Worm (Caenorhabditis elegans) whole organism, young adult: ENCODE data around the gene ghi-1.

Experiments used
- B0019.2 ChIP-seq: fragments of 200-800 bp; sonication (Bioruptor generic); conservative IDR thresholded peaks from 2 replicates; pipeline ENCODE4 v1.3.6; 2022; ENCODE audit warnings: missing genetic modification reagents, missing genetic modification characterization, missing compliant biosample characterization
- B0035.1 ChIP-seq: sonication (generic microtip); optimal IDR thresholded peaks from 2 replicates; lab custom pipeline; 2016; ENCODE audit warnings: missing genetic modification characterization, mild to moderate bottlenecking, missing compliant biosample characterization, missing genotype, missing genetic modification reagents
- C06A6.2 ChIP-seq: fragments of 200-800 bp; sonication (Bioruptor generic); conservative IDR thresholded peaks from 2 replicates; pipeline ENCODE4 v1.3.6; 2022; ENCODE audit warnings: missing genetic modification characterization, missing compliant biosample characterization
- C17E4.6 ChIP-seq: fragments of 200-800 bp; sonication (Bioruptor generic); IDR thresholded peaks from 2 replicates; pipeline ENCODE4 v1.3.6; 2022; ENCODE audit warnings: missing genetic modification reagents, missing genetic modification characterization, missing compliant biosample characterization
- D2030.7 ChIP-seq: fragments of 200-800 bp; sonication (Bioruptor generic); IDR thresholded peaks from 2 replicates; pipeline ENCODE4 v1.3.6; 2022; ENCODE audit warnings: missing genetic modification reagents, missing genetic modification characterization, missing compliant biosample characterization
- F33H1.4 ChIP-seq: fragments of 200-800 bp; sonication (Bioruptor generic); IDR thresholded peaks from 2 replicates; pipeline ENCODE4 v1.3.6; 2022; ENCODE audit warnings: missing genetic modification reagents, missing genetic modification characterization, missing compliant biosample characterization
- K11D2.4 ChIP-seq: fragments of 200-800 bp; sonication (Bioruptor generic); IDR thresholded peaks from 2 replicates; pipeline ENCODE4 v1.3.6; 2022; ENCODE audit warnings: missing genetic modification reagents, missing genetic modification characterization, missing compliant biosample characterization
- K12H6.12 ChIP-seq: fragments of 200-800 bp; sonication (Bioruptor generic); optimal IDR thresholded peaks from 2 replicates; lab custom pipeline; 2018; ENCODE audit warnings: mild to moderate bottlenecking, missing genetic modification characterization, missing compliant biosample characterization
- T07F8.4 ChIP-seq: sonication (generic microtip); optimal IDR thresholded peaks from 2 replicates; lab custom pipeline; 2016; ENCODE audit warnings: mild to moderate bottlenecking, missing genetic modification characterization, moderate library complexity, missing compliant biosample characterization
- Y67H2A.10 ChIP-seq: fragments of 200-800 bp; sonication (Bioruptor generic); conservative IDR thresholded peaks from 2 replicates; pipeline ENCODE4 v1.3.6; 2022; ENCODE audit warnings: missing genetic modification reagents, missing genetic modification characterization, missing compliant biosample characterization
- aptf-2 ChIP-seq: fragments of 200-800 bp; sonication (Bioruptor generic); conservative IDR thresholded peaks from 2 replicates; pipeline ENCODE4 v1.3.6; 2022; ENCODE audit warnings: missing genetic modification reagents, missing genetic modification characterization, missing compliant biosample characterization
- athp-1 ChIP-seq: sonication (generic microtip); optimal IDR thresholded peaks from 2 replicates; lab custom pipeline; 2017; ENCODE audit warnings: mild to moderate bottlenecking, missing genetic modification characterization, missing compliant biosample characterization
- attf-6 ChIP-seq: fragments of 200-800 bp; sonication (Bioruptor generic); IDR thresholded peaks from 2 replicates; pipeline ENCODE4 v1.3.6; 2022; ENCODE audit warnings: missing genetic modification reagents, missing genetic modification characterization, missing compliant biosample characterization
- bed-2 ChIP-seq: fragments of 200-800 bp; sonication (Bioruptor generic); IDR thresholded peaks from 2 replicates; pipeline ENCODE4 v1.3.6; 2022; ENCODE audit warnings: missing genetic modification reagents, missing genetic modification characterization, missing compliant biosample characterization
- chd-7 ChIP-seq: sonication (generic microtip); optimal IDR thresholded peaks from 2 replicates; lab custom pipeline; 2016; ENCODE audit warnings: mild to moderate bottlenecking, missing genetic modification characterization, moderate library complexity, missing compliant biosample characterization
- dox-1 ChIP-seq: fragments of 200-800 bp; sonication (Bioruptor generic); IDR thresholded peaks from 2 replicates; pipeline ENCODE4 v1.3.6; 2022; ENCODE audit warnings: missing genetic modification reagents, missing genetic modification characterization, missing compliant biosample characterization
- dpff-1 ChIP-seq: sonication (generic microtip); optimal IDR thresholded peaks from 2 replicates; lab custom pipeline; 2017; ENCODE audit warnings: mild to moderate bottlenecking, missing genetic modification characterization, missing compliant biosample characterization
- dpl-1 ChIP-seq: fragments of 150-350 bp; optimal IDR thresholded peaks from 2 replicates; lab custom pipeline; 2014; ENCODE audit warnings: missing biosample characterization, missing genetic modification reagents, missing genetic modification characterization
- efl-1 ChIP-seq: fragments of 150-350 bp; optimal IDR thresholded peaks from 2 replicates; lab custom pipeline; 2014; ENCODE audit warnings: missing biosample characterization, missing genetic modification reagents, missing genetic modification characterization
- egrh-3 ChIP-seq: fragments of 200-800 bp; sonication (Bioruptor generic); IDR thresholded peaks from 2 replicates; pipeline ENCODE4 v1.3.6; 2022; ENCODE audit warnings: missing genetic modification reagents, missing genetic modification characterization, missing compliant biosample characterization
- ets-4 ChIP-seq: fragments of 200-800 bp; sonication (Bioruptor generic); optimal IDR thresholded peaks from 2 replicates; lab custom pipeline; 2018; ENCODE audit warnings: mild to moderate bottlenecking, missing genetic modification characterization, missing compliant biosample characterization
- him-1 ChIP-seq: sonication (generic microtip); optimal IDR thresholded peaks from 2 replicates; lab custom pipeline; 2016; ENCODE audit warnings: missing genotype, missing genetic modification reagents, missing genetic modification characterization, missing compliant biosample characterization
- hlh-12 ChIP-seq: sonication (generic microtip); optimal IDR thresholded peaks from 2 replicates; lab custom pipeline; 2016; ENCODE audit warnings: missing genetic modification characterization, missing compliant biosample characterization
- hmg-20 ChIP-seq: fragments of 200-800 bp; sonication (Bioruptor generic); IDR thresholded peaks from 2 replicates; pipeline ENCODE4 v1.3.6; 2022; ENCODE audit warnings: missing genetic modification reagents, missing genetic modification characterization, missing compliant biosample characterization
- let-607 ChIP-seq, 2 experiments: fragments of 200-800 bp in 1 of 2; sonication (Bioruptor generic) in 1 of 2; sonication (generic microtip) in 1 of 2; optimal IDR thresholded peaks; 2 replicates each; lab custom pipeline; 2016 to 2018; ENCODE audit warnings: mild to moderate bottlenecking in 2 of 2, missing compliant biosample characterization in 2 of 2, missing genetic modification characterization in 2 of 2, moderate library complexity in 2 of 2, missing genotype in 1 of 2
- lin-35 ChIP-seq, 3 experiments: fragments of 150-350 bp in 2 of 3; sonication (generic microtip) in 1 of 3; optimal IDR thresholded peaks; 2 replicates each; lab custom pipeline; 2014 to 2018; ENCODE audit warnings: missing biosample characterization in 3 of 3, missing genetic modification characterization in 3 of 3, missing genetic modification reagents in 3 of 3
- lin-54 ChIP-seq: fragments of 200-800 bp; sonication (Bioruptor generic); optimal IDR thresholded peaks from 2 replicates; lab custom pipeline; 2018; ENCODE audit warnings: mild to moderate bottlenecking, missing genetic modification characterization, missing compliant biosample characterization
- lir-1 ChIP-seq: fragments of 200-800 bp; sonication (Bioruptor generic); conservative IDR thresholded peaks from 2 replicates; pipeline ENCODE4 v1.3.6; 2022; ENCODE audit warnings: missing genetic modification reagents, missing genetic modification characterization, missing compliant biosample characterization
- mcd-1 ChIP-seq: fragments of 200-800 bp; sonication (Bioruptor generic); IDR thresholded peaks from 2 replicates; pipeline ENCODE4 v1.3.6; 2022; ENCODE audit warnings: missing genetic modification reagents, missing genetic modification characterization, missing compliant biosample characterization
- nfya-1 ChIP-seq: sonication (generic microtip); optimal IDR thresholded peaks from 2 replicates; lab custom pipeline; 2017; ENCODE audit warnings: antibody characterized with exemption, missing compliant biosample characterization, missing genetic modification characterization, borderline replicate concordance; ENCODE audit not compliant: insufficient read depth
- nhr-179 ChIP-seq: sonication (generic microtip); optimal IDR thresholded peaks from 2 replicates; lab custom pipeline; 2016; ENCODE audit warnings: mild to moderate bottlenecking, missing genetic modification characterization, missing compliant biosample characterization
- nhr-90 ChIP-seq: sonication (generic microtip); optimal IDR thresholded peaks from 2 replicates; lab custom pipeline; 2016; ENCODE audit warnings: missing genotype, mild to moderate bottlenecking, missing genetic modification characterization, missing compliant biosample characterization
- pha-4 ChIP-seq: fragments of 150-350 bp; sonication (generic microtip); optimal IDR thresholded peaks from 2 replicates; lab custom pipeline; 2014; ENCODE audit warnings: missing biosample characterization, missing genetic modification reagents, missing genetic modification characterization
- repo-1 ChIP-seq: sonication (generic microtip); optimal IDR thresholded peaks from 2 replicates; lab custom pipeline; 2017; ENCODE audit warnings: mild to moderate bottlenecking, missing genetic modification characterization, missing compliant biosample characterization
- sdz-38 ChIP-seq: sonication (generic microtip); optimal IDR thresholded peaks from 2 replicates; lab custom pipeline; 2016; ENCODE audit warnings: missing genotype, missing genetic modification characterization, missing compliant biosample characterization
- sea-2 ChIP-seq: fragments of 200-800 bp; sonication (Bioruptor generic); IDR thresholded peaks from 2 replicates; pipeline ENCODE4 v1.3.6; 2022; ENCODE audit warnings: missing genetic modification characterization, missing compliant biosample characterization
- snpc-1.1 ChIP-seq: sonication (generic microtip); optimal IDR thresholded peaks from 2 replicates; lab custom pipeline; 2017; ENCODE audit warnings: missing genetic modification characterization, mild to moderate bottlenecking, missing compliant biosample characterization, antibody characterized with exemption, moderate library complexity, missing genotype, missing genetic modification reagents; ENCODE audit not compliant: insufficient read depth
- somi-1 ChIP-seq: fragments of 200-800 bp; sonication (Bioruptor generic); optimal IDR thresholded peaks from 2 replicates; lab custom pipeline; 2018; ENCODE audit warnings: mild to moderate bottlenecking, missing genetic modification characterization, missing compliant biosample characterization
- tbp1 ChIP-seq: fragments of 200-800 bp; sonication (Bioruptor generic); optimal IDR thresholded peaks from 2 replicates; lab custom pipeline; 2018; ENCODE audit warnings: mild to moderate bottlenecking, missing genetic modification characterization, missing compliant biosample characterization
- xnd-1 ChIP-seq: sonication (generic microtip); optimal IDR thresholded peaks from 2 replicates; lab custom pipeline; 2016; ENCODE audit warnings: missing genotype, missing genetic modification reagents, missing genetic modification characterization, missing compliant biosample characterization
- zfh-2 ChIP-seq: fragments of 200-800 bp; sonication (Bioruptor generic); conservative IDR thresholded peaks from 2 replicates; pipeline ENCODE4 v1.3.6; 2022; ENCODE audit warnings: missing genetic modification reagents, missing genetic modification characterization, missing compliant biosample characterization
- zim-3 ChIP-seq: sonication (generic microtip); optimal IDR thresholded peaks from 2 replicates; lab custom pipeline; 2017; ENCODE audit warnings: mild to moderate bottlenecking, missing genetic modification characterization, moderate library complexity, missing compliant biosample characterization
- ztf-18 ChIP-seq: sonication (generic microtip); optimal IDR thresholded peaks from 2 replicates; lab custom pipeline; 2016; ENCODE audit warnings: missing genotype, mild to moderate bottlenecking, missing genetic modification characterization, missing compliant biosample characterization
- ztf-28 ChIP-seq: fragments of 200-800 bp; sonication (Bioruptor generic); IDR thresholded peaks from 2 replicates; pipeline ENCODE4 v1.3.6; 2022; ENCODE audit warnings: missing genetic modification reagents, missing genetic modification characterization, missing compliant biosample characterization
- ztf-6 ChIP-seq: fragments of 200-800 bp; sonication (Bioruptor generic); IDR thresholded peaks from 2 replicates; pipeline ENCODE4 v1.3.6; 2022; ENCODE audit warnings: missing genetic modification reagents, missing genetic modification characterization, missing compliant biosample characterization

Gene ghi-1

ce11 chrII:11634057-11634676 is 12.4 kb upstream of the ghi-1 start (continued):
- TF ChIP-seq let-607 (tag; optimal IDR thresholded peaks at IDR 0.05; lab: Kevin White, UChicago) (peak; percentile 87 to 89), mcd-1 (GFP tag; lab: Robert Waterston, UW) (peak; percentile 66), athp-1 (tag; lab: Kevin White, UChicago) (peak; percentile 18), ztf-28 (GFP tag; lab: Robert Waterston, UW) (no peak), repo-1 (tag; lab: Kevin White, UChicago) (peak; percentile 67), snpc-1.1 (tag; lab: Kevin White, UChicago) (peak; percentile 7), ztf-6 (GFP tag; lab: Robert Waterston, UW) (no peak), sdz-38 (tag; lab: Kevin White, UChicago) (no peak), bed-2 (GFP tag; lab: Robert Waterston, UW) (no peak; the same call in 1 of the 2 replicates), zim-3 (tag; lab: Kevin White, UChicago) (no peak), hmg-20 (no peak), ets-4 (GFP tag; lab: Kevin White, UChicago) (no peak), somi-1 (GFP tag; lab: Kevin White, UChicago) (peak; percentile 69), F33H1.4 (GFP tag; lab: Robert Waterston, UW) (peak; percentile 12; the same call in 1 of the 2 replicates), sea-2 (GFP tag; lab: Robert Waterston, UW) (no peak), nhr-179 (tag; lab: Kevin White, UChicago) (no peak), ztf-18 (peak; percentile 50), Y67H2A.10 (GFP tag; lab: Robert Waterston, UW) (no peak), efl-1 (GFP tag; lab: Kevin White, UChicago) (no peak), D2030.7 (GFP tag; lab: Robert Waterston, UW) (no peak; the same call in 1 of the 2 replicates), dpl-1 (GFP tag; lab: Kevin White, UChicago) (no peak), nfya-1 (tag; lab: Kevin White, UChicago) (no peak), C17E4.6 (no peak), xnd-1 (tag; lab: Kevin White, UChicago) (no peak), K12H6.12 (peak; percentile 93), lir-1 (GFP tag; lab: Robert Waterston, UW) (peak; percentile 76), attf-6 (GFP tag; lab: Robert Waterston, UW) (no peak), aptf-2 (no peak), K11D2.4 (GFP tag; lab: Robert Waterston, UW) (peak; percentile 82), egrh-3 (peak; percentile 81; the same call in 1 of the 2 replicates), tbp1 (GFP tag; lab: Kevin White, UChicago) (peak; percentile 62), B0035.1 (peak; percentile 37)

ce11 chrII:11634681-11635527 is 11.6 kb upstream of the ghi-1 start:
- TF ChIP-seq C06A6.2 (GFP tag; lab: Robert Waterston, UW) (0 out of 2 replicates have a peak, but pooled peaks have one; percentile 13), zim-3 (tag; lab: Kevin White, UChicago) (peak; percentile 28), efl-1 (GFP tag; lab: Kevin White, UChicago) (no peak), him-1 (tag; lab: Kevin White, UChicago) (no peak), pha-4 (no peak), nfya-1 (tag; lab: Kevin White, UChicago) (no peak), T07F8.4 (tag; lab: Kevin White, UChicago) (no peak), zfh-2 (GFP tag; lab: Robert Waterston, UW) (peak; percentile 99), chd-7 (tag; lab: Kevin White, UChicago) (peak; percentile 59), hmg-20 (no peak), hlh-12 (tag; lab: Kevin White, UChicago) (no peak), dox-1 (GFP tag; lab: Robert Waterston, UW) (peak; percentile 80), nhr-90 (peak; percentile 52), bed-2 (GFP tag; lab: Robert Waterston, UW) (0 out of 2 replicates have a peak, but pooled peaks have one; percentile 57), B0019.2 (GFP tag; lab: Robert Waterston, UW) (no peak), lin-35 (GFP tag; optimal IDR thresholded peaks at IDR 0.05; lab: Kevin White, UChicago) (peak in 1 of 3 experiments; percentile 44), dpff-1 (no peak), lin-54 (GFP tag; lab: Kevin White, UChicago) (peak; percentile 14)
